Worm (Caenorhabditis elegans): ENCODE results near the gene ekl-5.

DNA sequence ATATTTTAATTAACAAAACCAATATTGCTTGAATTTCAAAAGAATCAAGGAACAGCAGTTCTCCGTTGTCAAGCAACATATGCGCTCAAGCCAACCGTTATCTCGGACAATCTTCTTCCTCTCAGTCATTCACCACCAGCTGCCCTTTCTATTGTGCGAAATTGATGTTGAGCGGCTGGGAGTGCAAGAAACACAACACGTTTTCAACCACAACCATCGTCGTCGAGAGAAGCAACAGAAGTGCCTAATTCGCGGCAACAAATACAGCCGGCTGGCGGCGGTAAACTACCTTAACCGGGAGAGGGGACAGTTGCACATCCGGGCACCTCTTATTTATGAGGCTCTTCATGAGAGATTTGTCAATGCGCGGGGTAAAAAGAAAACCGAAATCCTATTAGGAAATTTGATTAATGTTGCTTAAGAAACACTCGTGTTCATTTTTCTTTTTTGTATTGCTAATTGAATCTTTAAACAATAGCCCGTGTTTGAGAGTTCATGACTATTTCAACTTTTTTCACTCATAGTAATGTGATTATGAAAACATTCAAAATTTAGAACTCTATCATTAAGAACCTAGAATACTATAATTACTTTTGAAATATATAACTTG lies 35.1 kb downstream of the ekl-5 start:
- TF ChIP-seq him-1 (tag; optimal IDR thresholded peaks at IDR 0.05) (no peak), W03F9.2 (tag; optimal IDR thresholded peaks at IDR 0.05) (no peak), dao-5 (tag; optimal IDR thresholded peaks at IDR 0.05) (no peak)
